Fruit fly (Drosophila melanogaster) Kc167 (cell line): ENCODE measurements around the gene CG13071.

Experiments used
- Sin3A ChIP-seq: fragments of >200 bp; optimal IDR thresholded peaks from 2 replicates; lab custom pipeline; 2018; ENCODE audit warnings: missing external identifiers
- h ChIP-seq: fragments of >200 bp; optimal IDR thresholded peaks from 3 replicates; lab custom pipeline; 2018; ENCODE audit warnings: missing external identifiers
- ttk ChIP-seq: sonication (Bioruptor generic); optimal IDR thresholded peaks from 2 replicates; lab custom pipeline; 2017; ENCODE audit warnings: missing external identifiers

DNA sequence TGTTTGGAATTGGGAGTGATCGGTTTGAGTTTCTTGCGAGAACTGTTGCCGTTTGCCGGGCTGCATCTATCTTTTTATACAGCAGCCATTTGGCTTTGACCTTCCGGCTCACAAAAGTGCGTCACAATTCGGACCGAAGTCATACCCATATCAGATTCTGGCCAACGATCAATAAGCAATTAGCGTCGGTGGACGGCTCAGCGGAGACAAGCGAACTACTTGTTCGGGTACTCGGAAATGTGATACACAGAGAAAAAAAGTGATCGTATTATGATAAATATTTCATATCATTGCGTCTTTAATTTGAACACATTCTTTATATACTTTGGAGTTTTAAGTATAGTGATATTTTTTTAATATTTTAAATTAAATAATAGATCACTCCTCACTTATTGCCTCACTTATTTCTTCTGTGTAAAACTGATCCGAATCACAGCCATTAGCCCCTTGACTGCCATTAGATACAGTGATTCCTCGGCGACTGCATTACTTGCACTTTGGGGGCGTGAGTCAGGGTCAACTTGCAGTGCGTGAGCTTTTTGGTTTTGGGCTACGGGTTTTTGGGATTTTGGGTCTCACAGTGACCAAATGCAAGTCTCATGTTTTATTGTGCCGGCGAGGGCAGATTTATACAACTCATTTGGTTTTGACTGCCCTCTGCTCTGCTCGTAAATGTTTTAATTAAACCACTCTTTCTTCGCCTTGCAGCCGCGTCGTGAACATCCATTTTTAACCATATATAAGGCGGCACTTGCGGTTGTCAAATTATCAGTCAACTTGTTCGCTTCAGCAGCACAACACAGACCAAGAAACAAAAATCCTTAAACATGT, 43.5 kb downstream of the CG13071 start, which contains the start of the genes CG13043 and CG13063:
- TF ChIP-seq h (lab: Kevin White, UChicago), result no peak
- no peak for TF ChIP-seq ttk (lab: Kevin White, UChicago)
- TF ChIP-seq Sin3A (lab: Kevin White, UChicago), result no peak
